Fruit fly (Drosophila melanogaster): ENCODE data around the gene CG45101.

CG45101 gene

dm6 chr3L:11097982-11098663 lies 33.3 kb downstream of the CG45101 start, which contains the start of the genes Irbp18 and APP-BP1 (continued):
- TF ChIP-seq cyc (GFP tag; optimal IDR thresholded peaks at IDR 0.05) (peak; percentile 96), CG4318 (GFP tag; optimal IDR thresholded peaks at IDR 0.05) (peak; percentile 93), acj6 (GFP tag; optimal IDR thresholded peaks at IDR 0.05) (peak; percentile 96), Blimp-1 (GFP tag; optimal IDR thresholded peaks at IDR 0.05) (peak; percentile 87), ss (GFP tag; optimal IDR thresholded peaks at IDR 0.05) (peak in 1 of 2 experiments; percentile 90), lz (GFP tag; optimal IDR thresholded peaks at IDR 0.05) (peak; percentile 97), CG11762 (GFP tag; optimal IDR thresholded peaks at IDR 0.05; ENCODE audit: insufficient read depth) (peak; percentile 96), Hr39 (GFP tag; optimal IDR thresholded peaks at IDR 0.05) (peak; percentile 96), CG8319 (GFP tag; optimal IDR thresholded peaks at IDR 0.05) (peak; percentile 94), Sox102F (GFP tag; optimal IDR thresholded peaks at IDR 0.05) (peak; percentile 97), Lpt (GFP tag; optimal IDR thresholded peaks at IDR 0.05) (peak; percentile 92), CG9139 (GFP tag; optimal IDR thresholded peaks at IDR 0.05) (peak; percentile 79), CG3919 (GFP tag; optimal IDR thresholded peaks at IDR 0.05) (peak; percentile 95), CG16779 (tag; optimal IDR thresholded peaks at IDR 0.05) (peak; percentile 88), fd59A (GFP tag; optimal IDR thresholded peaks at IDR 0.05) (peak; percentile 92), CG10631 (GFP tag; optimal IDR thresholded peaks at IDR 0.05) (peak; percentile 95), fkh (GFP tag; optimal IDR thresholded peaks at IDR 0.05) (peak; percentile 84), CG3032 (tag; optimal IDR thresholded peaks at IDR 0.05) (peak; percentile 91), CG6792 (GFP tag; optimal IDR thresholded peaks at IDR 0.05) (peak; percentile 93), CG15336 (GFP tag; IDR thresholded peaks at IDR 0.05) (peak; percentile 88), fd85E (GFP tag; optimal IDR thresholded peaks at IDR 0.05) (peak; percentile 74), CG32006 (GFP tag; optimal IDR thresholded peaks at IDR 0.05) (peak; percentile 97), salr (GFP tag; optimal IDR thresholded peaks at IDR 0.05) (peak; percentile 87 to 96), Gug (GFP tag; IDR thresholded peaks at IDR 0.05) (peak; percentile 85), Eip78C (GFP tag) (peak; percentile 99), svp (GFP tag) (peak; percentile 98), CG10669 (GFP tag; optimal IDR thresholded peaks at IDR 0.05) (peak; percentile 94), CG8119 (GFP tag; IDR thresholded peaks at IDR 0.05) (peak; percentile 90), eg (GFP tag; IDR thresholded peaks at IDR 0.05) (peak; percentile 92), CG8632 (GFP tag; optimal IDR thresholded peaks at IDR 0.05) (peak; percentile 92), Eip75B (GFP tag; optimal IDR thresholded peaks at IDR 0.05) (peak; percentile 96), CG7368 (GFP tag; optimal IDR thresholded peaks at IDR 0.05) (peak; percentile 90), esn (GFP tag; optimal IDR thresholded peaks at IDR 0.05) (peak; percentile 98), CG11902 (GFP tag; optimal IDR thresholded peaks at IDR 0.05) (peak; percentile 92)

- no peak for TF ChIP-seq Eip93F (GFP tag; optimal IDR thresholded peaks at IDR 0.05)
- TF ChIP-seq CG6276 (GFP tag; optimal IDR thresholded peaks at IDR 0.05), result no peak
- no peak for TF ChIP-seq CG8119 (GFP tag; IDR thresholded peaks at IDR 0.05)
- no peak for TF ChIP-seq cyc (GFP tag; optimal IDR thresholded peaks at IDR 0.05)
- no peak for TF ChIP-seq CG4318 (GFP tag; optimal IDR thresholded peaks at IDR 0.05)
- no peak for TF ChIP-seq Eip78C (GFP tag)
- TF ChIP-seq OdsH (GFP tag; optimal IDR thresholded peaks at IDR 0.05), result no peak
- TF ChIP-seq CG6792 (GFP tag; optimal IDR thresholded peaks at IDR 0.05), result no peak
- TF ChIP-seq CG16779 (tag; optimal IDR thresholded peaks at IDR 0.05), result no peak
- TF ChIP-seq dac (GFP tag; optimal IDR thresholded peaks at IDR 0.05), result no peak
- TF ChIP-seq esn (GFP tag; optimal IDR thresholded peaks at IDR 0.05), result no peak
- no peak for TF ChIP-seq achi (GFP tag; optimal IDR thresholded peaks at IDR 0.05)
- TF ChIP-seq CG6163 (GFP tag; IDR thresholded peaks at IDR 0.05), result no peak
These were observed 36.8 kb downstream of the CG45101 start, which contains the start of gene Elo68beta for dm6 chr3L:11101598-11101997. TSS of gene Elo68beta (minus strand) at chr3L:11101698.

Data from whole organism, prepupa.